Worm (Caenorhabditis elegans) whole organism, L2 larva: ENCODE results near the gene Y59E9AL.8.
"Not testable (repeated sequence)": the region's sequence is repeated elsewhere in the genome, so short reads cannot be mapped to it uniquely, and the experiment has no call there.

Experiments used
- C34F6.9 ChIP-seq: fragments of 150-350 bp; optimal IDR thresholded peaks from 2 replicates; lab custom pipeline; 2014; ENCODE audit warnings: missing biosample characterization, missing genetic modification characterization
- Y55F3AM.14 ChIP-seq: fragments of 200-800 bp; sonication (Bioruptor generic); optimal IDR thresholded peaks from 2 replicates; lab custom pipeline; 2018; ENCODE audit warnings: mild to moderate bottlenecking, missing genetic modification characterization, missing compliant biosample characterization
- ZK546.5 ChIP-seq: sonication (generic microtip); optimal IDR thresholded peaks from 2 replicates; lab custom pipeline; 2017; ENCODE audit warnings: missing biosample characterization, missing genetic modification characterization
- aly-2 ChIP-seq: fragments of 150-350 bp; optimal IDR thresholded peaks from 2 replicates; lab custom pipeline; 2014; ENCODE audit warnings: missing biosample characterization, missing genetic modification characterization
- ama-1 ChIP-seq: fragments of 150-350 bp; optimal IDR thresholded peaks from 2 replicates; lab custom pipeline; 2018; ENCODE audit warnings: inconsistent platforms
- blmp-1 ChIP-seq: sonication (generic microtip); optimal IDR thresholded peaks from 2 replicates; lab custom pipeline; 2017; ENCODE audit warnings: missing genetic modification characterization, mild to moderate bottlenecking, missing compliant biosample characterization, antibody characterized with exemption, moderate library complexity; ENCODE audit not compliant: insufficient read depth
- ceh-16 ChIP-seq: fragments of 150-350 bp; optimal IDR thresholded peaks from 2 replicates; lab custom pipeline; 2014; ENCODE audit warnings: missing biosample characterization, missing genetic modification characterization
- ceh-82 ChIP-seq: fragments of 150-350 bp; optimal IDR thresholded peaks from 2 replicates; lab custom pipeline; 2014; ENCODE audit warnings: missing biosample characterization, missing genetic modification characterization
- crh-2 ChIP-seq: sonication (generic microtip); optimal IDR thresholded peaks from 2 replicates; lab custom pipeline; 2017; ENCODE audit warnings: missing biosample characterization, missing genetic modification characterization
- dmd-4 ChIP-seq: sonication (generic microtip); optimal IDR thresholded peaks from 2 replicates; lab custom pipeline; 2017; ENCODE audit warnings: missing biosample characterization, missing genetic modification characterization
- elt-1 ChIP-seq: fragments of 150-350 bp; optimal IDR thresholded peaks from 2 replicates; lab custom pipeline; 2014; ENCODE audit warnings: missing biosample characterization, missing genetic modification characterization
- fos-1 ChIP-seq: fragments of 150-350 bp; optimal IDR thresholded peaks from 2 replicates; lab custom pipeline; 2014; ENCODE audit warnings: missing biosample characterization, missing genetic modification characterization
- lin-11 ChIP-seq: fragments of 150-350 bp; sonication (generic microtip); optimal IDR thresholded peaks from 2 replicates; lab custom pipeline; 2014; ENCODE audit warnings: missing biosample characterization, missing genetic modification characterization, inconsistent platforms, mixed read lengths
- lin-39 ChIP-seq: fragments of 150-350 bp; optimal IDR thresholded peaks from 2 replicates; lab custom pipeline; 2014; ENCODE audit warnings: missing biosample characterization, missing genetic modification reagents, missing genetic modification characterization
- mab-5 ChIP-seq: fragments of 150-350 bp; optimal IDR thresholded peaks from 2 replicates; lab custom pipeline; 2014; ENCODE audit warnings: missing biosample characterization, missing genetic modification characterization
- mbf-1 ChIP-seq: sonication (generic microtip); optimal IDR thresholded peaks from 2 replicates; lab custom pipeline; 2017; ENCODE audit warnings: missing biosample characterization, missing genetic modification characterization
- mdl-1 ChIP-seq, 2 experiments: fragments of 150-350 bp in 1 of 2; sonication (generic microtip) in 1 of 2; optimal IDR thresholded peaks; 2 replicates each; lab custom pipeline; 2017; ENCODE audit warnings: missing biosample characterization in 2 of 2, missing genetic modification characterization in 2 of 2
- nhr-11 ChIP-seq: fragments of 150-350 bp; optimal IDR thresholded peaks from 2 replicates; lab custom pipeline; 2014; ENCODE audit warnings: missing biosample characterization, missing genetic modification characterization
- nhr-129 ChIP-seq: fragments of 150-350 bp; optimal IDR thresholded peaks from 2 replicates; lab custom pipeline; 2014; ENCODE audit warnings: missing biosample characterization, missing genetic modification characterization
- nhr-21 ChIP-seq: fragments of 150-350 bp; optimal IDR thresholded peaks from 2 replicates; lab custom pipeline; 2014; ENCODE audit warnings: missing biosample characterization, missing genetic modification characterization
- nhr-23 ChIP-seq: fragments of 150-350 bp; optimal IDR thresholded peaks from 2 replicates; lab custom pipeline; 2014; ENCODE audit warnings: missing biosample characterization, missing genetic modification reagents, missing genetic modification characterization
- nhr-237 ChIP-seq: fragments of 150-350 bp; optimal IDR thresholded peaks from 2 replicates; lab custom pipeline; 2014; ENCODE audit warnings: missing biosample characterization, missing genetic modification characterization
- nhr-25 ChIP-seq: fragments of 150-350 bp; sonication (generic microtip); optimal IDR thresholded peaks from 3 replicates; lab custom pipeline; 2014; ENCODE audit warnings: missing biosample characterization, missing genetic modification characterization
- nhr-6 ChIP-seq: fragments of 150-350 bp; optimal IDR thresholded peaks from 2 replicates; lab custom pipeline; 2014; ENCODE audit warnings: missing biosample characterization, missing genetic modification characterization
- nhr-77 ChIP-seq: fragments of 150-350 bp; optimal IDR thresholded peaks from 2 replicates; lab custom pipeline; 2014; ENCODE audit warnings: missing biosample characterization, missing genetic modification characterization
- sem-4 ChIP-seq: fragments of 150-350 bp; optimal IDR thresholded peaks from 2 replicates; lab custom pipeline; 2014; ENCODE audit warnings: missing biosample characterization, missing genetic modification reagents, missing genetic modification characterization
- sma-3 ChIP-seq: sonication (generic microtip); optimal IDR thresholded peaks from 2 replicates; lab custom pipeline; 2016; ENCODE audit warnings: missing genetic modification reagents, missing genetic modification characterization, missing compliant biosample characterization
- sma-9 ChIP-seq, 2 experiments: fragments of 150-350 bp in 1 of 2; sonication (generic microtip) in 1 of 2; optimal IDR thresholded peaks; 2 replicates each; lab custom pipeline; 2014 to 2016; ENCODE audit warnings: missing genetic modification characterization in 2 of 2, mild to moderate bottlenecking in 1 of 2, missing biosample characterization in 1 of 2, missing compliant biosample characterization in 1 of 2, missing genetic modification reagents in 1 of 2, moderate library complexity in 1 of 2
- snpc-4 ChIP-seq: fragments of 150-350 bp; optimal IDR thresholded peaks from 2 replicates; lab custom pipeline; 2014; ENCODE audit warnings: missing biosample characterization, missing genetic modification characterization
- unc-39 ChIP-seq: fragments of 150-350 bp; optimal IDR thresholded peaks from 2 replicates; lab custom pipeline; 2014; ENCODE audit warnings: missing biosample characterization, missing genetic modification characterization
- unc-62 ChIP-seq: fragments of 150-350 bp; optimal IDR thresholded peaks from 2 replicates; lab custom pipeline; 2014; ENCODE audit warnings: missing biosample characterization, missing genetic modification reagents, missing genetic modification characterization
- zag-1 ChIP-seq: fragments of 150-350 bp; optimal IDR thresholded peaks from 2 replicates; lab custom pipeline; 2014; ENCODE audit warnings: missing biosample characterization, missing genetic modification characterization
- ztf-1 ChIP-seq: fragments of 200-800 bp; sonication (Bioruptor generic); conservative IDR thresholded peaks from 2 replicates; pipeline ENCODE4 v1.3.6; 2022; ENCODE audit warnings: missing genetic modification characterization, missing compliant biosample characterization
- ztf-4 ChIP-seq: fragments of 150-350 bp; optimal IDR thresholded peaks from 2 replicates; lab custom pipeline; 2014; ENCODE audit warnings: missing biosample characterization, missing genetic modification characterization

Gene Y59E9AL.8

ce11 chrIV:5225277-5225822 lies 1.2 kb upstream of the Y59E9AL.8 start, which contains the start of gene cylc-1:
Gene cylc-1 (minus strand): TSS chrIV:5225772.
- not testable (repeated sequence) for TF ChIP-seq nhr-23, nhr-6, dmd-4 (tag; lab: Kevin White, UChicago)

- TF ChIP-seq nhr-11 (tag; lab: Kevin White, UChicago) (no peak), C34F6.9 (tag; lab: Kevin White, UChicago) (no peak), mab-5 (tag; lab: Kevin White, UChicago) (no peak), nhr-237 (no peak), elt-1 (no peak), mdl-1 (tag; optimal IDR thresholded peaks at IDR 0.05; lab: Kevin White, UChicago) (no peak), nhr-21 (tag; lab: Kevin White, UChicago) (no peak), sem-4 (tag; lab: Kevin White, UChicago) (no peak), nhr-129 (no peak), lin-39 (tag; lab: Kevin White, UChicago) (no peak), nhr-77 (tag; lab: Kevin White, UChicago) (no peak), ztf-1 (GFP tag; lab: Robert Waterston, UW) (no peak), unc-62 (no peak)
- TF ChIP-seq, all 48 proteins: peak for 0
These were observed 2.4 kb downstream of the Y59E9AL.8 start for ce11 chrIV:5221721-5222120.

ce11 chrIV:5218496-5218895 lies 5.6 kb downstream of the Y59E9AL.8 start, which contains the start of gene nsph-4.2:
Gene nsph-4.2 (plus strand): TSS chrIV:5218796.
- TF ChIP-seq zag-1; ceh-16 (tag; lab: Kevin White, UChicago); Y55F3AM.14 (GFP tag; lab: Kevin White, UChicago): not testable (repeated sequence)

ce11 chrIV:5216349-5216748 lies 7.8 kb downstream of the Y59E9AL.8 start:
- peak; percentile 27 for TF ChIP-seq crh-2 (tag; lab: Kevin White, UChicago)
- TF ChIP-seq ZK546.5 (tag; lab: Kevin White, UChicago), result no peak
- TF ChIP-seq blmp-1 (tag; lab: Kevin White, UChicago), result peak; percentile 80
- TF ChIP-seq nhr-129, result no peak
- no peak for TF ChIP-seq ama-1 (lab: Kevin White, UChicago)
- no peak for TF ChIP-seq mbf-1 (tag; lab: Kevin White, UChicago)
- peak; percentile 91 for TF ChIP-seq nhr-25
- no peak for TF ChIP-seq mab-5 (tag; lab: Kevin White, UChicago)
- TF ChIP-seq fos-1 (tag; lab: Kevin White, UChicago), result peak; percentile 37
- peak; percentile 63 for TF ChIP-seq sma-3 (GFP tag; lab: Kevin White, UChicago)
- no peak for TF ChIP-seq lin-11 (tag; lab: Kevin White, UChicago)
- no peak for TF ChIP-seq elt-1
- TF ChIP-seq sma-9 (GFP tag; optimal IDR thresholded peaks at IDR 0.05; lab: Kevin White, UChicago), result peak; percentile 53
- no peak for TF ChIP-seq sma-9 (tag; optimal IDR thresholded peaks at IDR 0.05; lab: Kevin White, UChicago)

- TF ChIP-seq fos-1 (tag; lab: Kevin White, UChicago), result no peak
These were observed 9.0 kb downstream of the Y59E9AL.8 start, which contains the start of gene Y59E9AL.4 for ce11 chrIV:5215092-5215491. Gene Y59E9AL.4 (minus strand): TSS chrIV:5215192.

- no peak for TF ChIP-seq nhr-11 (tag; lab: Kevin White, UChicago)
- no peak for TF ChIP-seq mbf-1 (tag; lab: Kevin White, UChicago)
- no peak for TF ChIP-seq unc-39
- TF ChIP-seq C34F6.9 (tag; lab: Kevin White, UChicago), result no peak
- no peak for TF ChIP-seq ceh-82 (tag; lab: Kevin White, UChicago)
- TF ChIP-seq ztf-4 (tag; lab: Kevin White, UChicago), result no peak
- TF ChIP-seq snpc-4 (tag; lab: Kevin White, UChicago), result no peak
- TF ChIP-seq unc-62, result no peak
- TF ChIP-seq aly-2 (tag; lab: Kevin White, UChicago), result no peak
- TF ChIP-seq blmp-1 (tag; lab: Kevin White, UChicago), result no peak
- TF ChIP-seq nhr-21 (tag; lab: Kevin White, UChicago), result no peak
These were observed 13.5 kb downstream of the Y59E9AL.8 start for ce11 chrIV:5210606-5211005.
